Fruit fly (Drosophila melanogaster) whole organism, embryonic: ENCODE data around the gene CG32668.
A peak's percentile ranks its signal among the peaks of the same experiment; 100 is the strongest.

Source experiments
- Atf-2 ChIP-seq: fragments of 200-800 bp; sonication (Bioruptor generic); optimal IDR thresholded peaks from 2 replicates; lab custom pipeline; 2016; ENCODE audit warnings: missing biosample characterization, missing genetic modification characterization
- Bgb ChIP-seq: fragments of 200-800 bp; sonication (Bioruptor generic); IDR thresholded peaks from 2 replicates; pipeline ENCODE4 v1.3.6; 2022; ENCODE audit warnings: missing biosample characterization, missing genetic modification characterization; ENCODE audit not compliant: partially characterized antibody
- CG1024 ChIP-seq: fragments of 200-800 bp; sonication (Bioruptor generic); IDR thresholded peaks from 2 replicates; pipeline ENCODE4 v1.3.6; 2022; ENCODE audit warnings: missing biosample characterization, missing genetic modification characterization
- CG10654 ChIP-seq: fragments of 200-800 bp; sonication (Bioruptor generic); optimal IDR thresholded peaks from 2 replicates; lab custom pipeline; 2016; ENCODE audit warnings: missing biosample characterization, missing genetic modification characterization
- CG12942 ChIP-seq: fragments of 200-800 bp; sonication (Bioruptor generic); optimal IDR thresholded peaks from 3 replicates; lab custom pipeline; 2016; ENCODE audit warnings: missing biosample characterization, missing genetic modification characterization
- CG13287 ChIP-seq: fragments of 200-800 bp; sonication (Bioruptor generic); IDR thresholded peaks from 2 replicates; pipeline ENCODE4 v1.3.6; 2022; ENCODE audit warnings: missing biosample characterization, missing genetic modification characterization; ENCODE audit not compliant: partially characterized antibody
- CG14667 ChIP-seq: fragments of 200-800 bp; sonication (Bioruptor generic); IDR thresholded peaks from 2 replicates; pipeline ENCODE4 v1.3.6; 2022; ENCODE audit warnings: missing biosample characterization, missing genetic modification characterization
- CG14710 ChIP-seq: fragments of 200-800 bp; sonication (Bioruptor generic); optimal IDR thresholded peaks from 3 replicates; lab custom pipeline; 2019; ENCODE audit warnings: missing biosample characterization, mild to moderate bottlenecking, missing genetic modification characterization, moderate library complexity
- CG1529 ChIP-seq: fragments of 200-800 bp; sonication (Bioruptor generic); optimal IDR thresholded peaks from 3 replicates; lab custom pipeline; 2018; ENCODE audit warnings: missing biosample characterization, missing genetic modification characterization
- CG1603 ChIP-seq: fragments of 200-800 bp; sonication (Bioruptor generic); optimal IDR thresholded peaks from 2 replicates; lab custom pipeline; 2019; ENCODE audit warnings: missing biosample characterization, mild to moderate bottlenecking, missing genetic modification characterization, moderate library complexity
- CG2129 ChIP-seq: fragments of 200-800 bp; sonication (Bioruptor generic); IDR thresholded peaks from 2 replicates; pipeline ENCODE4 v1.3.6; 2022; ENCODE audit warnings: missing biosample characterization, missing genetic modification characterization; ENCODE audit not compliant: partially characterized antibody
- CG32532 ChIP-seq: fragments of 200-800 bp; sonication (Bioruptor generic); IDR thresholded peaks from 2 replicates; pipeline ENCODE4 v1.3.6; 2022; ENCODE audit warnings: missing biosample characterization, missing genetic modification characterization
- CG3281 ChIP-seq: fragments of 200-800 bp; sonication (Bioruptor generic); optimal IDR thresholded peaks from 3 replicates; lab custom pipeline; 2017; ENCODE audit warnings: missing biosample characterization, mild to moderate bottlenecking, missing genetic modification characterization
- CG4617 ChIP-seq: fragments of 200-800 bp; sonication (Bioruptor generic); optimal IDR thresholded peaks from 3 replicates; lab custom pipeline; 2016; ENCODE audit warnings: missing biosample characterization, missing genetic modification characterization, borderline replicate concordance
- CG6791 ChIP-seq: fragments of 200-800 bp; sonication (Bioruptor generic); IDR thresholded peaks from 3 replicates; pipeline ENCODE4 v1.3.6; 2022; ENCODE audit warnings: missing biosample characterization, missing genetic modification characterization; ENCODE audit not compliant: partially characterized antibody
- CG7372 ChIP-seq: fragments of 200-800 bp; sonication (Bioruptor generic); IDR thresholded peaks from 2 replicates; pipeline ENCODE4 v1.3.6; 2022; ENCODE audit warnings: missing biosample characterization, missing genetic modification characterization
- CG9215 ChIP-seq: fragments of 200-800 bp; sonication (Bioruptor generic); IDR thresholded peaks from 2 replicates; pipeline ENCODE4 v1.3.6; 2022; ENCODE audit warnings: missing biosample characterization, missing genetic modification characterization
- CG9437 ChIP-seq: fragments of 200-800 bp; sonication (Bioruptor generic); optimal IDR thresholded peaks from 2 replicates; lab custom pipeline; 2018; ENCODE audit warnings: missing biosample characterization, mild to moderate bottlenecking, missing genetic modification characterization
- D19A ChIP-seq: fragments of 200-800 bp; optimal IDR thresholded peaks from 3 replicates; lab custom pipeline; 2019; ENCODE audit warnings: missing biosample characterization, mild to moderate bottlenecking, missing genetic modification characterization, moderate library complexity
- Deaf1 ChIP-seq: fragments of 200-800 bp; optimal IDR thresholded peaks from 3 replicates; lab custom pipeline; 2019; ENCODE audit warnings: missing biosample characterization, mild to moderate bottlenecking, missing genetic modification characterization, moderate library complexity
- Dp ChIP-seq: fragments of 200-800 bp; sonication (Bioruptor generic); optimal IDR thresholded peaks from 2 replicates; lab custom pipeline; 2018; ENCODE audit warnings: missing biosample characterization, mild to moderate bottlenecking, missing genetic modification characterization, moderate library complexity
- Dref ChIP-seq: fragments of 200-800 bp; sonication (Bioruptor generic); IDR thresholded peaks from 2 replicates; pipeline ENCODE4 v1.3.6; 2022; ENCODE audit warnings: missing biosample characterization, missing genetic modification characterization
- ERR ChIP-seq: fragments of 200-800 bp; sonication (Bioruptor generic); optimal IDR thresholded peaks from 2 replicates; lab custom pipeline; 2016; ENCODE audit warnings: missing biosample characterization, missing genetic modification characterization
- Gsc ChIP-seq: fragments of 200-800 bp; sonication (Bioruptor generic); IDR thresholded peaks from 2 replicates; pipeline ENCODE4 v1.3.6; 2022; ENCODE audit warnings: missing biosample characterization, missing genetic modification characterization
- Hr39 ChIP-seq: fragments of >200 bp; optimal IDR thresholded peaks from 2 replicates; lab custom pipeline; 2017
- MESR4 ChIP-seq: fragments of 200-800 bp; sonication (Bioruptor generic); optimal IDR thresholded peaks from 2 replicates; lab custom pipeline; 2018; ENCODE audit warnings: missing biosample characterization, mild to moderate bottlenecking, missing genetic modification characterization, moderate library complexity
- Nf-YA ChIP-seq: fragments of 200-800 bp; sonication (Bioruptor generic); IDR thresholded peaks from 2 replicates; pipeline ENCODE4 v1.3.6; 2022; ENCODE audit warnings: missing biosample characterization, missing genetic modification characterization
- Optix ChIP-seq: fragments of 200-800 bp; sonication (Bioruptor generic); IDR thresholded peaks from 3 replicates; pipeline ENCODE4 v1.3.6; 2022; ENCODE audit warnings: missing biosample characterization, missing genetic modification characterization
- Ptx1 ChIP-seq: fragments of 200-800 bp; sonication (Bioruptor generic); IDR thresholded peaks from 2 replicates; pipeline ENCODE4 v1.3.6; 2022; ENCODE audit warnings: missing biosample characterization, missing genetic modification characterization
- Scr ChIP-seq: fragments of 200-800 bp; sonication (Bioruptor generic); IDR thresholded peaks from 2 replicates; pipeline ENCODE4 v1.3.6; 2022; ENCODE audit warnings: missing biosample characterization, missing genetic modification characterization; ENCODE audit not compliant: partially characterized antibody
- aop ChIP-seq: fragments of 200-800 bp; sonication (Bioruptor generic); IDR thresholded peaks from 2 replicates; pipeline ENCODE4 v1.3.6; 2022; ENCODE audit warnings: missing biosample characterization, missing genetic modification characterization
- ase ChIP-seq: fragments of 200-800 bp; sonication (Bioruptor generic); IDR thresholded peaks from 3 replicates; pipeline ENCODE4 v1.3.6; 2022; ENCODE audit warnings: missing biosample characterization, missing genetic modification characterization
- bab2 ChIP-seq: fragments of 200-800 bp; sonication (Bioruptor generic); optimal IDR thresholded peaks from 2 replicates; lab custom pipeline; 2016; ENCODE audit warnings: missing biosample characterization, missing genetic modification characterization
- bowl ChIP-seq: fragments of 200-800 bp; sonication (Bioruptor generic); IDR thresholded peaks from 2 replicates; pipeline ENCODE4 v1.3.6; 2022; ENCODE audit warnings: missing biosample characterization, missing genetic modification characterization
- cad ChIP-seq: fragments of >200 bp; optimal IDR thresholded peaks from 2 replicates; lab custom pipeline; 2017; ENCODE audit warnings: missing biosample characterization, missing genetic modification characterization
- da ChIP-seq: fragments of 200-800 bp; sonication (Bioruptor generic); optimal IDR thresholded peaks from 2 replicates; lab custom pipeline; 2016; ENCODE audit warnings: missing biosample characterization, missing genetic modification characterization
- gro ChIP-seq: fragments of 200-800 bp; sonication (Bioruptor generic); optimal IDR thresholded peaks from 2 replicates; lab custom pipeline; 2016; ENCODE audit warnings: missing biosample characterization, missing genetic modification characterization
- gsb-n ChIP-seq: fragments of 200-800 bp; sonication (Bioruptor generic); optimal IDR thresholded peaks from 3 replicates; lab custom pipeline; 2018; ENCODE audit warnings: missing biosample characterization, mild to moderate bottlenecking, missing genetic modification characterization
- lola ChIP-seq, 3 experiments: fragments of >200 bp in 2 of 3; fragments of 200-800 bp in 1 of 3; sonication (Bioruptor generic) in 1 of 3; optimal IDR thresholded peaks; 2 replicates each; lab custom pipeline; 2017 to 2019; ENCODE audit warnings: missing biosample characterization in 3 of 3, missing genetic modification characterization in 3 of 3, mild to moderate bottlenecking in 1 of 3, moderate library complexity in 1 of 3
- nom ChIP-seq: fragments of 200-800 bp; sonication (Bioruptor generic); optimal IDR thresholded peaks from 2 replicates; lab custom pipeline; 2017; ENCODE audit warnings: missing biosample characterization, missing genetic modification characterization, mild to moderate bottlenecking, moderate library complexity, missing genetic modification reagents
- pros ChIP-seq: fragments of 200-800 bp; sonication (Bioruptor generic); optimal IDR thresholded peaks from 3 replicates; lab custom pipeline; 2019; ENCODE audit warnings: missing biosample characterization, mild to moderate bottlenecking, missing genetic modification characterization, moderate library complexity
- pzg ChIP-seq: fragments of 200-800 bp; sonication (Bioruptor generic); optimal IDR thresholded peaks from 3 replicates; lab custom pipeline; 2018; ENCODE audit warnings: missing biosample characterization, mild to moderate bottlenecking, missing genetic modification characterization, moderate library complexity
- ro ChIP-seq: fragments of 200-800 bp; sonication (Bioruptor generic); IDR thresholded peaks from 2 replicates; pipeline ENCODE4 v1.3.6; 2022; ENCODE audit warnings: missing biosample characterization, missing genetic modification characterization
- run ChIP-seq: fragments of 200-800 bp; sonication (Bioruptor generic); optimal IDR thresholded peaks from 3 replicates; lab custom pipeline; 2018; ENCODE audit warnings: missing biosample characterization, mild to moderate bottlenecking, missing genetic modification characterization
- schlank ChIP-seq: fragments of 200-800 bp; sonication (Bioruptor generic); optimal IDR thresholded peaks from 2 replicates; lab custom pipeline; 2018; ENCODE audit warnings: missing biosample characterization, mild to moderate bottlenecking, missing genetic modification characterization
- sim ChIP-seq: fragments of 200-800 bp; sonication (Bioruptor generic); IDR thresholded peaks from 2 replicates; pipeline ENCODE4 v1.3.6; 2022; ENCODE audit warnings: missing biosample characterization, missing genetic modification characterization
- slbo ChIP-seq: fragments of 200-800 bp; sonication (Bioruptor generic); IDR thresholded peaks from 2 replicates; pipeline ENCODE4 v1.3.6; 2022; ENCODE audit warnings: missing biosample characterization, missing genetic modification characterization
- ssp ChIP-seq: fragments of 200-800 bp; sonication (Bioruptor generic); IDR thresholded peaks from 2 replicates; pipeline ENCODE4 v1.3.6; 2022; ENCODE audit warnings: missing biosample characterization, missing genetic modification characterization
- unc-4 ChIP-seq: fragments of 200-800 bp; sonication (Bioruptor generic); IDR thresholded peaks from 2 replicates; pipeline ENCODE4 v1.3.6; 2022; ENCODE audit warnings: missing biosample characterization, missing genetic modification characterization; ENCODE audit not compliant: partially characterized antibody
- yki ChIP-seq: fragments of >200 bp; optimal IDR thresholded peaks from 3 replicates; lab custom pipeline; 2018
- zfh1 ChIP-seq: fragments of 200-800 bp; sonication (Bioruptor generic); IDR thresholded peaks from 3 replicates; pipeline ENCODE4 v1.3.6; 2022; ENCODE audit warnings: missing biosample characterization, missing genetic modification characterization

CG32668 gene

DNA sequence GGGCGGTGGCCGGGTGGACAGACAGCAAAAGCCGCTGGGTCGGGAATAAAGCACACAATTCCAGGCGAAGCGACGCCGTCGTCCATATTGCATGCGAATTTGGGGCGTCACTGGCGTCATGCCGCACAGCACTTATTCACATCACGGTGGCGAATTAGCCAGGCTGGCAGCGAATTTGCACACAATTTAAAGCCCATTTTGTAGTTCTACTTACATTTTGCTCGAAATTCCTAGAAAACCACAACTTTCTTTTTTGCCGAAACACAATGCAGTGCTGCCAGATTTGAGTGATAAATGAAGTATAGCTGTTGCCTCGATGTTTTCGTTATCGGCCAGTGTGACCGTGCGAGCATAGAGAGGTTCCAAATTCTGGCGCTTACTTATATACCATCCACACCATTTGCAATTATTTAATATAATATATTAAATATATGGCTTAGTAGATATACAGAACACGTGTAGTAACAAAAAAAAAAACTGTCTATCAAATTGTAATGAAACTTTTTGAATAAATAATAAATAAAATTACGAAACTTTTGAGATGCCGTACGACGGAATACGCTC is 11.2 kb downstream of the CG32668 start, which contains the start of gene Ran:
Ran (minus strand) TSS at position 445 of the 564 bp plus-strand sequence.
- TF ChIP-seq lola (GFP tag; optimal IDR thresholded peaks at IDR 0.05; lab: Kevin White, UChicago) (peak in 1 of 3 experiments; percentile 42), MESR4 (GFP tag; lab: Kevin White, UChicago) (peak; percentile 55), aop (GFP tag; lab: Robert Waterston, UW) (no peak), CG6791 (peak; percentile 15; the same call in 1 of the 3 replicates), Scr (GFP tag; lab: Robert Waterston, UW) (peak; percentile 43), yki (no peak), da (GFP tag; lab: Kevin White, UChicago) (no peak), Ptx1 (GFP tag; lab: Robert Waterston, UW) (peak; percentile 21), gsb-n (tag; lab: Kevin White, UChicago) (no peak), Dp (GFP tag; lab: Kevin White, UChicago) (no peak), slbo (GFP tag; lab: Robert Waterston, UW) (peak; percentile 49), sim (GFP tag; lab: Robert Waterston, UW) (no peak), CG3281 (GFP tag; lab: Kevin White, UChicago) (no peak), Gsc (GFP tag; lab: Robert Waterston, UW) (no peak), CG14667 (peak; percentile 7; the same call in 1 of the 2 replicates), ro (GFP tag; lab: Robert Waterston, UW) (no peak), cad (GFP tag; lab: Kevin White, UChicago) (no peak), CG14710 (tag; lab: Kevin White, UChicago) (peak; percentile 31), gro (GFP tag; lab: Kevin White, UChicago) (no peak), CG9215 (GFP tag; lab: Robert Waterston, UW) (0 out of 2 replicates have a peak, but pooled peaks have one; percentile 23), CG7372 (GFP tag; lab: Robert Waterston, UW) (no peak), CG12942 (GFP tag; lab: Kevin White, UChicago) (no peak), Nf-YA (GFP tag; lab: Robert Waterston, UW) (no peak), unc-4 (GFP tag; lab: Robert Waterston, UW) (peak; percentile 33; the same call in 1 of the 2 replicates), CG1603 (tag; lab: Kevin White, UChicago) (peak; percentile 89), Deaf1 (no peak), nom (GFP tag; lab: Kevin White, UChicago) (no peak), ase (GFP tag; lab: Robert Waterston, UW) (0 out of 3 replicates have a peak, but pooled peaks have one; percentile 8), Optix (GFP tag; lab: Robert Waterston, UW) (no peak), D19A (tag; lab: Kevin White, UChicago) (no peak), schlank (tag; lab: Kevin White, UChicago) (no peak), CG9437 (GFP tag; lab: Kevin White, UChicago) (no peak), Bgb (GFP tag; lab: Robert Waterston, UW) (peak; percentile 37; the same call in 1 of the 2 replicates), Hr39 (no peak), CG1529 (GFP tag; lab: Kevin White, UChicago) (no peak), CG13287 (peak; percentile 19; the same call in 1 of the 2 replicates), bowl (GFP tag; lab: Robert Waterston, UW) (no peak), bab2 (no peak), ERR (GFP tag; lab: Kevin White, UChicago) (no peak), pros (GFP tag; lab: Kevin White, UChicago) (no peak), run (tag; lab: Kevin White, UChicago) (no peak), pzg (GFP tag; lab: Kevin White, UChicago) (peak; percentile 60), CG1024 (GFP tag; lab: Robert Waterston, UW) (peak; percentile 83), Atf-2 (GFP tag; lab: Kevin White, UChicago) (no peak), CG10654 (GFP tag; lab: Kevin White, UChicago) (no peak), ssp (GFP tag; lab: Robert Waterston, UW) (peak; percentile 98), CG4617 (peak; percentile 15), CG2129 (GFP tag; lab: Robert Waterston, UW) (no peak), Dref (peak; percentile 65), zfh1 (0 out of 3 replicates have a peak, but pooled peaks have one; percentile 26), CG32532 (GFP tag; lab: Robert Waterston, UW) (peak; percentile 46)
